Fruit fly (Drosophila melanogaster) whole organism, embryonic: Measurements from ENCODE around the gene MtnF.
A peak's percentile ranks its signal among the peaks of the same experiment; 100 is the strongest.

ENCODE experiments used
- B-H2 ChIP-seq: fragments of 200-800 bp; sonication (Bioruptor generic); optimal IDR thresholded peaks from 2 replicates; lab custom pipeline; 2018; ENCODE audit warnings: missing biosample characterization, mild to moderate bottlenecking, missing genetic modification characterization
- CG10267 ChIP-seq: fragments of 200-800 bp; sonication (Bioruptor generic); optimal IDR thresholded peaks from 2 replicates; lab custom pipeline; 2018; ENCODE audit warnings: missing biosample characterization, mild to moderate bottlenecking, missing genetic modification characterization, moderate library complexity
- CG11398 ChIP-seq: fragments of 200-800 bp; sonication (Bioruptor generic); optimal IDR thresholded peaks from 2 replicates; lab custom pipeline; 2016; ENCODE audit warnings: missing biosample characterization, missing genetic modification characterization
- CG12659 ChIP-seq: fragments of 200-800 bp; sonication (Bioruptor generic); optimal IDR thresholded peaks from 3 replicates; lab custom pipeline; 2017; ENCODE audit warnings: mild to moderate bottlenecking, missing biosample characterization, missing genetic modification reagents, missing genetic modification characterization
- CG13287 ChIP-seq: fragments of 200-800 bp; sonication (Bioruptor generic); IDR thresholded peaks from 2 replicates; pipeline ENCODE4 v1.3.6; 2022; ENCODE audit warnings: missing biosample characterization, missing genetic modification characterization; ENCODE audit not compliant: partially characterized antibody
- CG14860 ChIP-seq: fragments of 200-800 bp; sonication (Bioruptor generic); IDR thresholded peaks from 3 replicates; pipeline ENCODE4 v1.3.6; 2022; ENCODE audit warnings: missing biosample characterization, missing genetic modification characterization; ENCODE audit not compliant: partially characterized antibody
- CG15696 ChIP-seq: fragments of 200-800 bp; sonication (Bioruptor generic); optimal IDR thresholded peaks from 2 replicates; lab custom pipeline; 2019; ENCODE audit warnings: missing biosample characterization, mild to moderate bottlenecking, missing genetic modification characterization, moderate library complexity
- CG1792 ChIP-seq: fragments of 200-800 bp; sonication (Bioruptor generic); optimal IDR thresholded peaks from 2 replicates; lab custom pipeline; 2016; ENCODE audit warnings: missing biosample characterization, missing genetic modification characterization
- CG2712 ChIP-seq: fragments of 200-800 bp; optimal IDR thresholded peaks from 3 replicates; lab custom pipeline; 2019; ENCODE audit warnings: missing biosample characterization, mild to moderate bottlenecking, missing genetic modification characterization, moderate library complexity
- CG2889 ChIP-seq: fragments of 200-800 bp; sonication (Bioruptor generic); IDR thresholded peaks from 3 replicates; pipeline ENCODE4 v1.3.6; 2022; ENCODE audit warnings: missing biosample characterization, missing genetic modification characterization
- CG32767 ChIP-seq: fragments of 200-800 bp; sonication (Bioruptor generic); IDR thresholded peaks from 2 replicates; pipeline ENCODE4 v1.3.6; 2022; ENCODE audit warnings: missing biosample characterization, missing genetic modification characterization
- CG34376 ChIP-seq: fragments of 200-800 bp; sonication (Bioruptor generic); optimal IDR thresholded peaks from 2 replicates; lab custom pipeline; 2018; ENCODE audit warnings: missing biosample characterization, mild to moderate bottlenecking, missing genetic modification characterization
- CG3995 ChIP-seq: fragments of 200-800 bp; sonication (Bioruptor generic); optimal IDR thresholded peaks from 3 replicates; lab custom pipeline; 2016; ENCODE audit warnings: missing biosample characterization, missing genetic modification characterization
- CG5245 ChIP-seq: fragments of 200-800 bp; sonication (Bioruptor generic); optimal IDR thresholded peaks from 3 replicates; lab custom pipeline; 2016; ENCODE audit warnings: missing biosample characterization, missing genetic modification characterization
- CG6175 ChIP-seq: fragments of 200-800 bp; sonication (Bioruptor generic); IDR thresholded peaks from 3 replicates; pipeline ENCODE4 v1.3.6; 2022; ENCODE audit warnings: missing biosample characterization, missing genetic modification characterization
- CG7372 ChIP-seq: fragments of 200-800 bp; sonication (Bioruptor generic); IDR thresholded peaks from 2 replicates; pipeline ENCODE4 v1.3.6; 2022; ENCODE audit warnings: missing biosample characterization, missing genetic modification characterization
- CG7839 ChIP-seq: fragments of 200-800 bp; sonication (Bioruptor generic); optimal IDR thresholded peaks from 3 replicates; lab custom pipeline; 2018; ENCODE audit warnings: missing biosample characterization, mild to moderate bottlenecking, missing genetic modification characterization, moderate library complexity
- CG8290 ChIP-seq, 3 experiments: fragments of 200-800 bp; sonication (Bioruptor generic); optimal IDR thresholded peaks; 2 replicates each; lab custom pipeline; 2016 to 2019; ENCODE audit warnings: missing biosample characterization in 3 of 3, missing genetic modification characterization in 3 of 3, mild to moderate bottlenecking in 2 of 3, moderate library complexity in 1 of 3
- Dad ChIP-seq: fragments of 200-800 bp; sonication (Bioruptor generic); optimal IDR thresholded peaks from 3 replicates; lab custom pipeline; 2016; ENCODE audit warnings: missing biosample characterization, missing genetic modification characterization
- Doc3 ChIP-seq: fragments of 200-800 bp; sonication (Bioruptor generic); IDR thresholded peaks from 3 replicates; pipeline ENCODE4 v1.3.6; 2022; ENCODE audit warnings: missing biosample characterization, missing genetic modification characterization; ENCODE audit not compliant: partially characterized antibody
- HLH3B ChIP-seq: fragments of 200-800 bp; sonication (Bioruptor generic); IDR thresholded peaks from 2 replicates; pipeline ENCODE4 v1.3.6; 2022; ENCODE audit warnings: missing biosample characterization, missing genetic modification characterization
- Hr78 ChIP-seq, 2 experiments: fragments of 200-800 bp in 1 of 2; fragments of >200 bp in 1 of 2; sonication (Bioruptor generic) in 1 of 2; optimal IDR thresholded peaks; 2 replicates each; lab custom pipeline; 2017 to 2019; ENCODE audit warnings: missing biosample characterization in 2 of 2, missing genetic modification characterization in 2 of 2, mild to moderate bottlenecking in 1 of 2, moderate library complexity in 1 of 2
- Hsf ChIP-seq: fragments of 200-800 bp; sonication (Bioruptor generic); optimal IDR thresholded peaks from 3 replicates; lab custom pipeline; 2016; ENCODE audit warnings: missing biosample characterization, missing genetic modification characterization
- MBD-R2 ChIP-seq: fragments of 200-800 bp; sonication (Bioruptor generic); IDR thresholded peaks from 2 replicates; pipeline ENCODE4 v1.3.6; 2022; ENCODE audit warnings: missing biosample characterization, missing genetic modification characterization
- MTF-1 ChIP-seq: fragments of 200-800 bp; sonication (Bioruptor generic); optimal IDR thresholded peaks from 2 replicates; lab custom pipeline; 2018; ENCODE audit warnings: missing biosample characterization, mild to moderate bottlenecking, missing genetic modification characterization, borderline replicate concordance
- Myb ChIP-seq: fragments of 200-800 bp; sonication (Bioruptor generic); optimal IDR thresholded peaks from 2 replicates; lab custom pipeline; 2016; ENCODE audit warnings: missing biosample characterization, missing genetic modification characterization
- NC2α ChIP-seq: fragments of 200-800 bp; sonication (Bioruptor generic); optimal IDR thresholded peaks from 2 replicates; lab custom pipeline; 2016; ENCODE audit warnings: missing biosample characterization, missing genetic modification characterization
- Sin3A ChIP-seq: fragments of >200 bp; optimal IDR thresholded peaks from 2 replicates; lab custom pipeline; 2018
- Ssrp ChIP-seq: fragments of 200-800 bp; sonication (Bioruptor generic); optimal IDR thresholded peaks from 2 replicates; lab custom pipeline; 2018; ENCODE audit warnings: missing biosample characterization, mild to moderate bottlenecking, missing genetic modification characterization, moderate library complexity
- TFAM ChIP-seq: fragments of 200-800 bp; sonication (Bioruptor generic); optimal IDR thresholded peaks from 2 replicates; lab custom pipeline; 2017; ENCODE audit warnings: missing biosample characterization, missing genetic modification characterization, inconsistent platforms
- Taf1 ChIP-seq: fragments of 200-800 bp; sonication (Bioruptor generic); IDR thresholded peaks from 2 replicates; pipeline ENCODE4 v1.3.6; 2022; ENCODE audit warnings: missing biosample characterization, missing genetic modification characterization
- bbx ChIP-seq: fragments of 200-800 bp; sonication (Bioruptor generic); IDR thresholded peaks from 2 replicates; pipeline ENCODE4 v1.3.6; 2022; ENCODE audit warnings: missing biosample characterization, missing genetic modification characterization; ENCODE audit not compliant: partially characterized antibody
- br ChIP-seq: fragments of >200 bp; optimal IDR thresholded peaks from 2 replicates; lab custom pipeline; 2017
- btn ChIP-seq: fragments of 200-800 bp; sonication (Bioruptor generic); optimal IDR thresholded peaks from 2 replicates; lab custom pipeline; 2016; ENCODE audit warnings: missing biosample characterization, missing genetic modification characterization
- chinmo ChIP-seq: fragments of 200-800 bp; sonication (Bioruptor generic); IDR thresholded peaks from 4 replicates; pipeline ENCODE4 v1.3.6; 2022; ENCODE audit warnings: missing biosample characterization, missing genetic modification characterization; ENCODE audit not compliant: partially characterized antibody
- chm ChIP-seq: fragments of 200-800 bp; sonication (Bioruptor generic); IDR thresholded peaks from 2 replicates; pipeline ENCODE4 v1.3.6; 2022; ENCODE audit warnings: missing biosample characterization, missing genetic modification characterization
- esg ChIP-seq: fragments of 200-800 bp; sonication (Bioruptor generic); conservative IDR thresholded peaks from 2 replicates; pipeline ENCODE4 v1.3.6; 2022; ENCODE audit warnings: missing biosample characterization, missing genetic modification characterization
- gce ChIP-seq: fragments of 200-800 bp; sonication (Bioruptor generic); IDR thresholded peaks from 3 replicates; pipeline ENCODE4 v1.3.6; 2022; ENCODE audit warnings: missing biosample characterization, missing genetic modification characterization
- gt ChIP-seq: fragments of 200-800 bp; sonication (Bioruptor generic); IDR thresholded peaks from 2 replicates; pipeline ENCODE4 v1.3.6; 2022; ENCODE audit warnings: missing biosample characterization, missing genetic modification characterization
- hb ChIP-seq: fragments of 200-800 bp; sonication (Bioruptor generic); IDR thresholded peaks from 3 replicates; pipeline ENCODE4 v1.3.6; 2022; ENCODE audit warnings: missing biosample characterization, missing genetic modification characterization; ENCODE audit not compliant: partially characterized antibody
- her ChIP-seq: fragments of 200-800 bp; sonication (Bioruptor generic); optimal IDR thresholded peaks from 2 replicates; lab custom pipeline; 2016; ENCODE audit warnings: missing biosample characterization, missing genetic modification characterization
- kah ChIP-seq: fragments of 200-800 bp; sonication (Bioruptor generic); optimal IDR thresholded peaks from 2 replicates; lab custom pipeline; 2018; ENCODE audit warnings: missing biosample characterization, mild to moderate bottlenecking, missing genetic modification characterization
- nerfin-2 ChIP-seq: fragments of 200-800 bp; sonication (Bioruptor generic); IDR thresholded peaks from 2 replicates; pipeline ENCODE4 v1.3.6; 2022; ENCODE audit warnings: missing biosample characterization, missing genetic modification characterization; ENCODE audit not compliant: partially characterized antibody
- pan ChIP-seq, 4 experiments: fragments of >200 bp in 3 of 4; fragments of 200-800 bp in 1 of 4; sonication (Bioruptor generic) in 1 of 4; optimal IDR thresholded peaks in 3 of 4; IDR thresholded peaks in 1 of 4; 2 replicates each; pipeline versions ENCODE4 v1.3.6 to Lab custom; 2017 to 2022; ENCODE audit warnings: missing biosample characterization in 2 of 4, missing genetic modification characterization in 2 of 4, mixed read lengths in 1 of 4
- run ChIP-seq: fragments of 200-800 bp; sonication (Bioruptor generic); optimal IDR thresholded peaks from 3 replicates; lab custom pipeline; 2018; ENCODE audit warnings: missing biosample characterization, mild to moderate bottlenecking, missing genetic modification characterization
- sisA ChIP-seq: fragments of 200-800 bp; sonication (Bioruptor generic); IDR thresholded peaks from 2 replicates; pipeline ENCODE4 v1.3.6; 2022; ENCODE audit warnings: missing biosample characterization, missing genetic modification characterization
- tin ChIP-seq: fragments of 200-800 bp; sonication (Bioruptor generic); optimal IDR thresholded peaks from 3 replicates; lab custom pipeline; 2016; ENCODE audit warnings: missing biosample characterization, missing genetic modification characterization
- tup ChIP-seq: fragments of 200-800 bp; sonication (Bioruptor generic); optimal IDR thresholded peaks from 2 replicates; lab custom pipeline; 2016; ENCODE audit warnings: missing biosample characterization, mild to moderate bottlenecking, missing genetic modification characterization, moderate library complexity
- zen2 ChIP-seq: fragments of 200-800 bp; sonication (Bioruptor generic); IDR thresholded peaks from 3 replicates; pipeline ENCODE4 v1.3.6; 2022; ENCODE audit warnings: missing biosample characterization, missing genetic modification characterization; ENCODE audit not compliant: partially characterized antibody

The MtnF gene

dm6 chr3R:24661679-24662411, 26.9 kb upstream of the MtnF start, which contains the start of gene Ppox:
Gene Ppox, minus strand, starts transcription at chr3R:24661851.
- TF ChIP-seq gce (GFP tag; lab: Robert Waterston, UW): no peak
- no peak for TF ChIP-seq run (tag; lab: Kevin White, UChicago)
- no peak for TF ChIP-seq CG1792 (GFP tag; lab: Kevin White, UChicago)
- no peak for TF ChIP-seq tup (GFP tag; lab: Kevin White, UChicago)
- peak; percentile 83 for TF ChIP-seq CG14860 (GFP tag; lab: Robert Waterston, UW)
- TF ChIP-seq Hsf: no peak
- TF ChIP-seq br: no peak
- TF ChIP-seq CG6175 (GFP tag; lab: Robert Waterston, UW): no peak
- peak; percentile 88 for TF ChIP-seq zen2 (GFP tag; lab: Robert Waterston, UW)
- TF ChIP-seq Sin3A (lab: Kevin White, UChicago): no peak
- no peak for TF ChIP-seq Myb (GFP tag; lab: Kevin White, UChicago)
- no peak for TF ChIP-seq btn
- TF ChIP-seq CG10267 (tag; lab: Kevin White, UChicago): no peak
- TF ChIP-seq kah (GFP tag; lab: Kevin White, UChicago): peak; percentile 17
- no peak for TF ChIP-seq pan (optimal IDR thresholded peaks at IDR 0.05; lab: Kevin White, UChicago)
- no peak for TF ChIP-seq pan (GFP tag; optimal IDR thresholded peaks at IDR 0.05 in 1 of 2, IDR thresholded peaks at IDR 0.05 in 1 of 2)
- no peak for TF ChIP-seq Hr78 (GFP tag; optimal IDR thresholded peaks at IDR 0.05; lab: Kevin White, UChicago)
- TF ChIP-seq hb (GFP tag; lab: Robert Waterston, UW): peak; percentile 85
- no peak for TF ChIP-seq her (GFP tag; lab: Kevin White, UChicago)
- no peak for TF ChIP-seq CG32767 (GFP tag; lab: Robert Waterston, UW)
- no peak for TF ChIP-seq B-H2 (GFP tag; lab: Kevin White, UChicago)
- TF ChIP-seq CG11398 (GFP tag; lab: Kevin White, UChicago): no peak
- peak; percentile 94 for TF ChIP-seq bbx
- TF ChIP-seq MTF-1: no peak
- TF ChIP-seq TFAM (GFP tag; lab: Kevin White, UChicago): no peak
- peak; percentile 92 for TF ChIP-seq nerfin-2 (GFP tag; lab: Robert Waterston, UW)
- TF ChIP-seq CG2889 (GFP tag; lab: Robert Waterston, UW): no peak
- TF ChIP-seq esg (GFP tag; lab: Robert Waterston, UW): no peak
- TF ChIP-seq chinmo (GFP tag; lab: Robert Waterston, UW): peak; percentile 88; the same call in 3 of the 4 replicates
- TF ChIP-seq chm (GFP tag; lab: Robert Waterston, UW): no peak
- TF ChIP-seq HLH3B (GFP tag; lab: Robert Waterston, UW): no peak
- no peak for TF ChIP-seq CG15696 (tag; lab: Kevin White, UChicago)
- no peak for TF ChIP-seq CG8290 (GFP tag; optimal IDR thresholded peaks at IDR 0.05; lab: Kevin White, UChicago)
- TF ChIP-seq CG8290 (tag; optimal IDR thresholded peaks at IDR 0.05; lab: Kevin White, UChicago): no peak
- TF ChIP-seq CG2712: no peak
- no peak for TF ChIP-seq CG34376
- TF ChIP-seq CG7839 (tag; lab: Kevin White, UChicago): no peak
- TF ChIP-seq gt (GFP tag; lab: Robert Waterston, UW): no peak
- TF ChIP-seq CG3995: peak; percentile 96
- TF ChIP-seq Taf1: no peak
- no peak for TF ChIP-seq Ssrp (tag; lab: Kevin White, UChicago)
- TF ChIP-seq NC2α (GFP tag; lab: Kevin White, UChicago): no peak
- peak; percentile 95 for TF ChIP-seq Doc3 (GFP tag; lab: Robert Waterston, UW)
- TF ChIP-seq Dad: no peak
- TF ChIP-seq sisA: no peak
- no peak for TF ChIP-seq CG5245
- no peak for TF ChIP-seq tin (GFP tag; lab: Kevin White, UChicago)
- TF ChIP-seq CG13287 (GFP tag; lab: Robert Waterston, UW): peak; percentile 98
- peak; percentile 69 for TF ChIP-seq MBD-R2 (GFP tag; lab: Robert Waterston, UW)
- peak; percentile 85 for TF ChIP-seq CG7372 (GFP tag; lab: Robert Waterston, UW)
- TF ChIP-seq CG12659 (GFP tag; lab: Kevin White, UChicago): peak; percentile 15
